Fruit fly (Drosophila melanogaster) whole organism, wandering third instar larva: ENCODE data around the gene Prosalpha4.
A peak's percentile ranks its signal among the peaks of the same experiment; 100 is the strongest.

ENCODE experiments used
- CG32264 ChIP-seq: fragments of 200-800 bp; sonication (Bioruptor generic); optimal IDR thresholded peaks from 2 replicates; lab custom pipeline; 2016; ENCODE audit warnings: missing biosample characterization, missing genetic modification characterization
- HLH106 ChIP-seq: fragments of 200-800 bp; optimal IDR thresholded peaks from 3 replicates; lab custom pipeline; 2019; ENCODE audit warnings: missing biosample characterization, mild to moderate bottlenecking, missing genetic modification characterization, moderate library complexity
- Hnf4 ChIP-seq: fragments of 200-800 bp; sonication (Bioruptor generic); optimal IDR thresholded peaks from 2 replicates; lab custom pipeline; 2016; ENCODE audit warnings: missing biosample characterization, mild to moderate bottlenecking, missing genetic modification characterization
- Myc ChIP-seq: fragments of >200 bp; optimal IDR thresholded peaks from 2 replicates; lab custom pipeline; 2017
- OdsH ChIP-seq: fragments of 200-800 bp; sonication (Bioruptor generic); optimal IDR thresholded peaks from 2 replicates; lab custom pipeline; 2016; ENCODE audit warnings: missing biosample characterization, mild to moderate bottlenecking, missing genetic modification characterization
- dl ChIP-seq, 2 experiments: fragments of 175-275, 200-275 bp in 1 of 2; fragments of 200-275 bp in 1 of 2; sonication (Bioruptor generic); optimal IDR thresholded peaks; lab custom pipeline; 2018; ENCODE audit warnings: mild to moderate bottlenecking in 2 of 2, missing biosample characterization in 2 of 2, missing genetic modification characterization in 2 of 2, moderate library complexity in 2 of 2; ENCODE audit not compliant: partially characterized antibody in 2 of 2, insufficient read depth in 1 of 2
- dmrt93B ChIP-seq: fragments of 200-800 bp; sonication (Bioruptor generic); optimal IDR thresholded peaks from 2 replicates; lab custom pipeline; 2018; ENCODE audit warnings: missing biosample characterization, mild to moderate bottlenecking, missing genetic modification characterization
- foxo ChIP-seq, 2 experiments: fragments of 200-800 bp; sonication (Bioruptor generic); optimal IDR thresholded peaks; 2 replicates in 1 of 2; 3 replicates in 1 of 2; lab custom pipeline; 2016 to 2017; ENCODE audit warnings: missing biosample characterization in 2 of 2, missing genetic modification characterization in 2 of 2
- h ChIP-seq: fragments of 200-800 bp; sonication (Bioruptor generic); optimal IDR thresholded peaks from 3 replicates; lab custom pipeline; 2016; ENCODE audit warnings: missing biosample characterization, mild to moderate bottlenecking, missing genetic modification characterization
- pan ChIP-seq: fragments of >200 bp; optimal IDR thresholded peaks from 2 replicates; lab custom pipeline; 2017
- psq ChIP-seq: fragments of 200-800 bp; sonication (Bioruptor generic); optimal IDR thresholded peaks from 3 replicates; lab custom pipeline; 2017; ENCODE audit warnings: missing biosample characterization, mild to moderate bottlenecking, missing genetic modification characterization, moderate library complexity
- usp ChIP-seq: fragments of >200 bp; optimal IDR thresholded peaks from 2 replicates; lab custom pipeline; 2017; ENCODE audit warnings: missing biosample characterization, missing genetic modification characterization

dm6 chrX:16318858-16319557 lies 42.9 kb downstream of the Prosalpha4 start:
- TF ChIP-seq h (peak; percentile 38), dl (GFP tag; optimal IDR thresholded peaks at IDR 0.05; lab: Kevin White, UChicago; ENCODE audit: insufficient read depth in 1 of 2, partially characterized antibody in 2 of 2) (peak; percentile 21 to 35), pan (lab: Kevin White, UChicago) (no peak), foxo (GFP tag; optimal IDR thresholded peaks at IDR 0.05; lab: Kevin White, UChicago) (peak in 1 of 2 experiments; percentile 53), OdsH (GFP tag; lab: Kevin White, UChicago) (peak; percentile 33), HLH106 (tag; lab: Kevin White, UChicago) (peak; percentile 20), psq (peak; percentile 22), Myc (lab: Kevin White, UChicago) (no peak), CG32264 (GFP tag; lab: Kevin White, UChicago) (no peak), Hnf4 (GFP tag; lab: Kevin White, UChicago) (no peak), dmrt93B (no peak), usp (GFP tag; lab: Kevin White, UChicago) (no peak)
